Worm (Caenorhabditis elegans) whole organism, late embryonic: ENCODE measurements around the gene bicd-1.

Source experiments
- C08G9.2 ChIP-seq: sonication (generic microtip); optimal IDR thresholded peaks from 2 replicates; lab custom pipeline; 2016; ENCODE audit warnings: mild to moderate bottlenecking, missing genetic modification characterization, moderate library complexity, missing compliant biosample characterization
- ama-1 ChIP-seq: fragments of 150-350 bp; optimal IDR thresholded peaks from 2 replicates; lab custom pipeline; 2014
- ceh-18 ChIP-seq: sonication (generic microtip); optimal IDR thresholded peaks from 2 replicates; lab custom pipeline; 2016; ENCODE audit warnings: missing genetic modification characterization, missing compliant biosample characterization
- ceh-48 ChIP-seq: sonication (generic microtip); optimal IDR thresholded peaks from 2 replicates; lab custom pipeline; 2016; ENCODE audit warnings: missing genetic modification characterization, inconsistent platforms, missing compliant biosample characterization
- pha-4 ChIP-seq: fragments of 150-350 bp; optimal IDR thresholded peaks from 2 replicates; lab custom pipeline; 2018; ENCODE audit warnings: missing biosample characterization, missing genetic modification reagents, missing genetic modification characterization
- rnt-1 ChIP-seq: sonication (generic microtip); optimal IDR thresholded peaks from 2 replicates; lab custom pipeline; 2016; ENCODE audit warnings: missing genetic modification characterization, missing compliant biosample characterization

DNA sequence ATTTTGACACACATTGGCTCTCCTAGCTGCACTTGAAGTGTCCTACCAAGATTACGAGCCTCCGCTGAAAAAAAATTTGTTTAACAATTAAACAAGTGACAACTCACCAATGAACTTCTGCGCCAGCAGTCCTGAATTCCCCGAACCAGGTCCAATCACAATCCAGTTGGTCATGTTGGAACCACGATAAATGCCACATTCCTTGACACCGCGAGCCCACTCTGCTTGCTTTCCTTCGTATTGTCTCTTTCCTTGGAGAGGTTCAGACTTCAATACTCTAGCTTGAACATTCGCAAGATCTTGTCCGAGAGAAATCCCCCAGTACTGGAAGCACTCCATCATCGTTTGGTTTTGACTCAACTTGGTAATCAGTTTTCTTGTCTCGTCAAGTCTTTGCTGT lies 43.9 kb downstream of the bicd-1 start:
- TF ChIP-seq ceh-48 (tag; lab: Kevin White, UChicago), result no peak
- no peak for TF ChIP-seq pha-4 (tag; lab: Kevin White, UChicago)
- TF ChIP-seq rnt-1 (tag; lab: Kevin White, UChicago), result no peak
- TF ChIP-seq ama-1, result no peak
- TF ChIP-seq ceh-18 (tag; lab: Kevin White, UChicago), result no peak
- no peak for TF ChIP-seq C08G9.2 (tag; lab: Kevin White, UChicago)
